Fruit fly (Drosophila melanogaster) whole organism: Measurements from ENCODE around the gene CG14731.

Experiments
- psq ChIP-seq: fragments of >200 bp; optimal IDR thresholded peaks from 2 replicates; lab custom pipeline; 2017
- usp ChIP-seq: fragments of >200 bp; optimal IDR thresholded peaks from 2 replicates; lab custom pipeline; 2017; ENCODE audit warnings: missing biosample characterization, missing genetic modification characterization, mixed read lengths

dm6 chr3R:11978278-11978677, 47.2 kb downstream of the CG14731 start:
- TF ChIP-seq psq (lab: Kevin White, UChicago): no peak
- TF ChIP-seq usp: no peak
